Fruit fly (Drosophila melanogaster): ENCODE data around the gene Pgant8.

Gene Pgant8

DNA sequence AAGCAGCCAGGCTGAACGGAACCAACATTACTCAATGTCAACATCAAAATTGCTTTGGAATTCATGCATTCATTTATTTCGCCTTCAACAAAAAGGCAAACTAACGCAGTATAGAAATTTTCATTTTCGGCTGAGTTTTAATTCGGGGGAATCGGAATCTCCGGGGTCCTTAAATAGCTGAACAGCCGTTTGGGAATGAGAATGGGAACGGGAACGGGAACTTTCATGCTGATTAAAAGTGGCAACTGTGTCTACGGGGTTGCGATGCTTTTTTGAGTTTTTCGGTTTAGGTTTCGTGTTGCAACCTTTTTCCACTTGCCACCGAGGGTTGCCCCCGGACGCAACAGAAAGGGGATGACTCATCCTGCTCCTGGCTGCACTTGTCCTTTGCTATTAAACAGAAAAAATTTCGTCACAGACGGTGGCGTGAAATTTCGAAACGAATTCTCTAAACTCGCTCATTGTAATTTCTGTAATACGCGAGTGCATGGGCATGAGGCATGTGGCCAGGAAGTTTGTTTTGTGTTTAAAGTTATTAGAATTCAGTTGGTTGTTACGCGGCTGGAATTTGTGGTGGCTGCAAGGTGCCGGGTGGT lies 19.4 kb upstream of the Pgant8 start:
- no peak for TF ChIP-seq CG1620 (GFP tag; optimal IDR thresholded peaks at IDR 0.05)
- no peak for TF ChIP-seq ovo (GFP tag; optimal IDR thresholded peaks at IDR 0.05)
- TF ChIP-seq pad (GFP tag; optimal IDR thresholded peaks at IDR 0.05) = no peak
- TF ChIP-seq cnc (optimal IDR thresholded peaks at IDR 0.05) = no peak
- no peak for TF ChIP-seq CG7101 (tag; optimal IDR thresholded peaks at IDR 0.05)
- TF ChIP-seq Hr96 (GFP tag; optimal IDR thresholded peaks at IDR 0.05) = no peak
- no peak for TF ChIP-seq kay (GFP tag; ENCODE audit: borderline replicate concordance)
- TF ChIP-seq Mnt (GFP tag; optimal IDR thresholded peaks at IDR 0.05) = no peak
- TF ChIP-seq CG33017 (tag; optimal IDR thresholded peaks at IDR 0.05) = no peak
- no peak for TF ChIP-seq Crg-1 (GFP tag; optimal IDR thresholded peaks at IDR 0.05)
- TF ChIP-seq CG12768 (GFP tag; optimal IDR thresholded peaks at IDR 0.05) = no peak
- no peak for TF ChIP-seq Clk (GFP tag; optimal IDR thresholded peaks at IDR 0.05)
- TF ChIP-seq CG5204 (GFP tag; optimal IDR thresholded peaks at IDR 0.05) = no peak
- no peak for TF ChIP-seq CG7045 (GFP tag; optimal IDR thresholded peaks at IDR 0.05)

- TF ChIP-seq bab1 (GFP tag; optimal IDR thresholded peaks at IDR 0.05) = no peak
- TF ChIP-seq Hr96 (GFP tag; optimal IDR thresholded peaks at IDR 0.05) = no peak
Observed at dm6 chr3L:15665741-15666140, 17.9 kb upstream of the Pgant8 start.

dm6 chr3L:15669939-15670338 lies 13.7 kb upstream of the Pgant8 start:
- TF ChIP-seq kay (GFP tag; ENCODE audit: borderline replicate concordance) (no peak), ovo (GFP tag; optimal IDR thresholded peaks at IDR 0.05) (no peak), Mnt (GFP tag; optimal IDR thresholded peaks at IDR 0.05) (no peak), CG5204 (GFP tag; optimal IDR thresholded peaks at IDR 0.05) (no peak), CG1620 (GFP tag; optimal IDR thresholded peaks at IDR 0.05) (no peak), pad (GFP tag; optimal IDR thresholded peaks at IDR 0.05) (no peak), CG7101 (tag; optimal IDR thresholded peaks at IDR 0.05) (no peak)

dm6 chr3L:15670455-15670854 lies 13.2 kb upstream of the Pgant8 start:
- TF ChIP-seq pad (GFP tag; optimal IDR thresholded peaks at IDR 0.05) (no peak), CG5204 (GFP tag; optimal IDR thresholded peaks at IDR 0.05) (no peak), cic (GFP tag; optimal IDR thresholded peaks at IDR 0.05) (no peak), bab1 (GFP tag; optimal IDR thresholded peaks at IDR 0.05) (no peak), kay (GFP tag; ENCODE audit: borderline replicate concordance) (no peak), ovo (GFP tag; optimal IDR thresholded peaks at IDR 0.05) (no peak), CG1620 (GFP tag; optimal IDR thresholded peaks at IDR 0.05) (no peak), CG7045 (GFP tag; optimal IDR thresholded peaks at IDR 0.05) (no peak), CG12768 (GFP tag; optimal IDR thresholded peaks at IDR 0.05) (no peak), Clk (GFP tag; optimal IDR thresholded peaks at IDR 0.05) (no peak), Hr96 (GFP tag; optimal IDR thresholded peaks at IDR 0.05) (no peak), Crg-1 (GFP tag; optimal IDR thresholded peaks at IDR 0.05) (no peak), CG7101 (tag; optimal IDR thresholded peaks at IDR 0.05) (no peak), Mnt (GFP tag; optimal IDR thresholded peaks at IDR 0.05) (no peak), cnc (optimal IDR thresholded peaks at IDR 0.05) (no peak), CG14711 (tag; optimal IDR thresholded peaks at IDR 0.05) (no peak), tj (GFP tag; optimal IDR thresholded peaks at IDR 0.05) (no peak)

dm6 chr3L:15672800-15673199 lies 10.9 kb upstream of the Pgant8 start:
- no peak for TF ChIP-seq ovo (GFP tag; optimal IDR thresholded peaks at IDR 0.05)
- TF ChIP-seq CG33017 (tag; optimal IDR thresholded peaks at IDR 0.05) = no peak
- no peak for TF ChIP-seq pad (GFP tag; optimal IDR thresholded peaks at IDR 0.05)
- no peak for TF ChIP-seq CG14711 (tag; optimal IDR thresholded peaks at IDR 0.05)
- no peak for TF ChIP-seq toe (GFP tag; optimal IDR thresholded peaks at IDR 0.05)
- TF ChIP-seq CG11617 (GFP tag; optimal IDR thresholded peaks at IDR 0.05) = no peak
- no peak for TF ChIP-seq tj (GFP tag; optimal IDR thresholded peaks at IDR 0.05)
- TF ChIP-seq Clk (GFP tag; optimal IDR thresholded peaks at IDR 0.05) = no peak
- TF ChIP-seq cnc (optimal IDR thresholded peaks at IDR 0.05) = no peak
- no peak for TF ChIP-seq cic (GFP tag; optimal IDR thresholded peaks at IDR 0.05)

dm6 chr3L:15675111-15675510 lies 8.6 kb upstream of the Pgant8 start:
- TF ChIP-seq CG7045 (GFP tag; optimal IDR thresholded peaks at IDR 0.05) (no peak), tj (GFP tag; optimal IDR thresholded peaks at IDR 0.05) (no peak), Crg-1 (GFP tag; optimal IDR thresholded peaks at IDR 0.05) (no peak), cnc (optimal IDR thresholded peaks at IDR 0.05) (no peak), CG7101 (tag; optimal IDR thresholded peaks at IDR 0.05) (no peak)

dm6 chr3L:15677662-15678061 lies 6.0 kb upstream of the Pgant8 start:
- TF ChIP-seq cic (GFP tag; optimal IDR thresholded peaks at IDR 0.05) (no peak), CG12768 (GFP tag; optimal IDR thresholded peaks at IDR 0.05) (no peak), Clk (GFP tag; optimal IDR thresholded peaks at IDR 0.05) (no peak), CG5204 (GFP tag; optimal IDR thresholded peaks at IDR 0.05) (no peak), Crg-1 (GFP tag; optimal IDR thresholded peaks at IDR 0.05) (no peak), CG33017 (tag; optimal IDR thresholded peaks at IDR 0.05) (no peak), tj (GFP tag; optimal IDR thresholded peaks at IDR 0.05) (no peak), kay (GFP tag; ENCODE audit: borderline replicate concordance) (no peak)
